Fruit fly (Drosophila melanogaster): ENCODE results near the gene CG31098.

Gene CG31098

dm6 chr3R:25245052-25245813, 47.5 kb downstream of the CG31098 start, which contains the start of gene bam:
Gene bam (minus strand): TSS chr3R:25245109.
- TF ChIP-seq Rel (GFP tag; optimal IDR thresholded peaks at IDR 0.05) = no peak
- peak; percentile 77 for TF ChIP-seq Rel (tag; optimal IDR thresholded peaks at IDR 0.05)
- peak; percentile 51 for TF ChIP-seq Myc (optimal IDR thresholded peaks at IDR 0.05)
- no peak for TF ChIP-seq Mio (GFP tag; optimal IDR thresholded peaks at IDR 0.05)

dm6 chr3R:25241507-25242070, 51.2 kb downstream of the CG31098 start, which contains the start of gene CG11854:
Gene CG11854 (plus strand): TSS chr3R:25242020.
- TF ChIP-seq Rel (GFP tag; optimal IDR thresholded peaks at IDR 0.05) = no peak
- TF ChIP-seq Rel (tag; optimal IDR thresholded peaks at IDR 0.05) = peak; percentile 76
- no peak for TF ChIP-seq HLH106 (tag; optimal IDR thresholded peaks at IDR 0.05)
- TF ChIP-seq CG9705 (GFP tag; optimal IDR thresholded peaks at IDR 0.05) = no peak
- TF ChIP-seq Vsx2 (GFP tag; optimal IDR thresholded peaks at IDR 0.05; ENCODE audit: partially characterized antibody) = no peak

Data from whole organism, wandering third instar larva.